Worm (Caenorhabditis elegans): Measurements from ENCODE around the gene arrd-2.
A peak's percentile ranks its signal among the peaks of the same experiment; 100 is the strongest.

Gene arrd-2

ce11 chrII:9372991-9373390 is 34.6 kb upstream of the arrd-2 start, which contains the start of gene C06C3.4:
C06C3.4 (plus strand) TSS chrII:9373291.
- no peak for TF ChIP-seq ztf-4 (tag; optimal IDR thresholded peaks at IDR 0.05)
- no peak for TF ChIP-seq mab-5 (tag; optimal IDR thresholded peaks at IDR 0.05)
- no peak for TF ChIP-seq R02D3.7 (tag; optimal IDR thresholded peaks at IDR 0.05)
- no peak for TF ChIP-seq C34F6.9 (tag; optimal IDR thresholded peaks at IDR 0.05)
- TF ChIP-seq aly-2 (tag; optimal IDR thresholded peaks at IDR 0.05): no peak
- no peak for TF ChIP-seq ztf-1 (GFP tag; conservative IDR thresholded peaks at IDR 0.05)
- TF ChIP-seq sem-4 (tag; optimal IDR thresholded peaks at IDR 0.05): no peak
- TF ChIP-seq lsy-2 (tag; optimal IDR thresholded peaks at IDR 0.05): no peak

ce11 chrII:9374807-9375206 is 32.8 kb upstream of the arrd-2 start, which contains the start of gene C06C3.12:
C06C3.12 (plus strand) TSS chrII:9375107.
- peak; percentile 24 for TF ChIP-seq fos-1 (tag; optimal IDR thresholded peaks at IDR 0.05)
- no peak for TF ChIP-seq egl-27 (tag; optimal IDR thresholded peaks at IDR 0.05)

- TF ChIP-seq nhr-12 (tag; optimal IDR thresholded peaks at IDR 0.05) (no peak), skn-1 (tag; optimal IDR thresholded peaks at IDR 0.05) (no peak), mbf-1 (tag; optimal IDR thresholded peaks at IDR 0.05) (no peak), R02D3.7 (tag; optimal IDR thresholded peaks at IDR 0.05) (no peak), mab-5 (tag; optimal IDR thresholded peaks at IDR 0.05) (no peak), ZK546.5 (tag; optimal IDR thresholded peaks at IDR 0.05) (no peak), ceh-16 (tag; optimal IDR thresholded peaks at IDR 0.05) (no peak), nhr-10 (tag; optimal IDR thresholded peaks at IDR 0.05) (no peak), nhr-25 (tag; optimal IDR thresholded peaks at IDR 0.05) (no peak), zag-1 (tag; optimal IDR thresholded peaks at IDR 0.05) (no peak), snpc-4 (tag; optimal IDR thresholded peaks at IDR 0.05) (no peak), lsy-2 (tag; optimal IDR thresholded peaks at IDR 0.05) (no peak), nhr-6 (tag; optimal IDR thresholded peaks at IDR 0.05) (no peak)
Observed at ce11 chrII:9377158-9377557, 30.4 kb upstream of the arrd-2 start, which contains the start of gene C06C3.10. C06C3.10 (minus strand) TSS chrII:9377258.

ce11 chrII:9378174-9378573 is 29.4 kb upstream of the arrd-2 start:
- TF ChIP-seq fos-1 (tag; optimal IDR thresholded peaks at IDR 0.05): peak; percentile 68
- TF ChIP-seq skn-1 (tag; optimal IDR thresholded peaks at IDR 0.05): peak; percentile 19
- TF ChIP-seq sma-3 (GFP tag; optimal IDR thresholded peaks at IDR 0.05): no peak
- no peak for TF ChIP-seq nhr-129 (tag; optimal IDR thresholded peaks at IDR 0.05)
- no peak for TF ChIP-seq ama-1 (optimal IDR thresholded peaks at IDR 0.05)
- no peak for TF ChIP-seq lin-39 (tag; optimal IDR thresholded peaks at IDR 0.05)
- no peak for TF ChIP-seq ZK546.5 (tag; optimal IDR thresholded peaks at IDR 0.05)
- TF ChIP-seq mdl-1 (tag; optimal IDR thresholded peaks at IDR 0.05): no peak
- TF ChIP-seq mbf-1 (tag; optimal IDR thresholded peaks at IDR 0.05): no peak
- TF ChIP-seq Y55F3AM.14 (GFP tag; optimal IDR thresholded peaks at IDR 0.05): no peak

ce11 chrII:9379796-9380195 is 27.8 kb upstream of the arrd-2 start, which contains the start of gene srh-48:
srh-48 (plus strand) TSS chrII:9380096.
- TF ChIP-seq nhr-21 (tag; optimal IDR thresholded peaks at IDR 0.05) (no peak), nhr-77 (tag; optimal IDR thresholded peaks at IDR 0.05) (no peak), elt-1 (tag; optimal IDR thresholded peaks at IDR 0.05) (no peak), lsy-2 (tag; optimal IDR thresholded peaks at IDR 0.05) (no peak), blmp-1 (tag; optimal IDR thresholded peaks at IDR 0.05; ENCODE audit: insufficient read depth) (no peak), F13H6.1 (tag; optimal IDR thresholded peaks at IDR 0.05) (no peak), snpc-4 (tag; optimal IDR thresholded peaks at IDR 0.05) (no peak), nhr-129 (tag; optimal IDR thresholded peaks at IDR 0.05) (no peak), unc-39 (tag; optimal IDR thresholded peaks at IDR 0.05) (no peak), lin-13 (GFP tag; optimal IDR thresholded peaks at IDR 0.05) (no peak), unc-55 (GFP tag; optimal IDR thresholded peaks at IDR 0.05) (no peak), mdl-1 (tag; optimal IDR thresholded peaks at IDR 0.05) (no peak), alr-1 (tag; optimal IDR thresholded peaks at IDR 0.05) (no peak), ztf-4 (tag; optimal IDR thresholded peaks at IDR 0.05) (no peak), ama-1 (optimal IDR thresholded peaks at IDR 0.05) (no peak), sem-4 (tag; optimal IDR thresholded peaks at IDR 0.05) (no peak), sma-3 (GFP tag; optimal IDR thresholded peaks at IDR 0.05) (no peak), aly-2 (tag; optimal IDR thresholded peaks at IDR 0.05) (no peak), nhr-10 (tag; optimal IDR thresholded peaks at IDR 0.05) (no peak), egl-27 (tag; optimal IDR thresholded peaks at IDR 0.05) (no peak)
